Worm (Caenorhabditis elegans): ENCODE measurements around the gene nas-22.

Gene nas-22

ce11 chrV:11506347-11506746 lies 31.8 kb downstream of the nas-22 start:
- TF ChIP-seq ceh-13 (GFP tag; optimal IDR thresholded peaks at IDR 0.05) (no peak), tbx-11 (GFP tag; IDR thresholded peaks at IDR 0.05) (no peak), tbx-37 (GFP tag; conservative IDR thresholded peaks at IDR 0.05) (no peak), hmg-4 (GFP tag; optimal IDR thresholded peaks at IDR 0.05) (no peak), tra-4 (tag; optimal IDR thresholded peaks at IDR 0.05) (no peak), hmbx-1 (tag; optimal IDR thresholded peaks at IDR 0.05) (no peak), B0310.2 (tag; optimal IDR thresholded peaks at IDR 0.05) (no peak), scrt-1 (GFP tag; IDR thresholded peaks at IDR 0.05) (no peak), aly-1 (tag; optimal IDR thresholded peaks at IDR 0.05) (no peak), ets-7 (tag; optimal IDR thresholded peaks at IDR 0.05) (no peak), ceh-36 (tag; optimal IDR thresholded peaks at IDR 0.05) (no peak), ama-1 (optimal IDR thresholded peaks at IDR 0.05) (no peak), F13C5.2 (tag; optimal IDR thresholded peaks at IDR 0.05) (no peak), flt-1 (GFP tag; IDR thresholded peaks at IDR 0.05) (no peak)

ce11 chrV:11508773-11509172 lies 34.3 kb downstream of the nas-22 start, which contains the start of gene ttll-5:
Gene ttll-5 (plus strand): TSS chrV:11509060.
- TF ChIP-seq hmbx-1 (tag; optimal IDR thresholded peaks at IDR 0.05) = no peak
- no peak for TF ChIP-seq ceh-13 (GFP tag; optimal IDR thresholded peaks at IDR 0.05)
- TF ChIP-seq ceh-36 (tag; optimal IDR thresholded peaks at IDR 0.05) = no peak
- TF ChIP-seq pes-1 (GFP tag; IDR thresholded peaks at IDR 0.05) = no peak
- TF ChIP-seq tbx-11 (GFP tag; IDR thresholded peaks at IDR 0.05) = no peak

- TF ChIP-seq ama-1 (optimal IDR thresholded peaks at IDR 0.05) = no peak
- TF ChIP-seq F13C5.2 (tag; optimal IDR thresholded peaks at IDR 0.05) = no peak
These were observed 38.9 kb downstream of the nas-22 start, which contains the start of gene C55A6.3 for ce11 chrV:11513432-11513831. Gene C55A6.3 (minus strand): TSS chrV:11513532.

- TF ChIP-seq pes-1 (GFP tag; IDR thresholded peaks at IDR 0.05) (no peak), aly-1 (tag; optimal IDR thresholded peaks at IDR 0.05) (no peak), hmg-4 (GFP tag; optimal IDR thresholded peaks at IDR 0.05) (no peak), scrt-1 (GFP tag; IDR thresholded peaks at IDR 0.05) (no peak), ceh-36 (tag; optimal IDR thresholded peaks at IDR 0.05) (no peak), ceh-13 (GFP tag; optimal IDR thresholded peaks at IDR 0.05) (no peak), tbx-11 (GFP tag; IDR thresholded peaks at IDR 0.05) (no peak), hnd-1 (tag; optimal IDR thresholded peaks at IDR 0.05) (no peak), tbx-37 (GFP tag; conservative IDR thresholded peaks at IDR 0.05) (no peak), ets-7 (tag; optimal IDR thresholded peaks at IDR 0.05) (no peak), tra-4 (tag; optimal IDR thresholded peaks at IDR 0.05) (no peak), sea-1 (GFP tag; conservative IDR thresholded peaks at IDR 0.05) (no peak), flt-1 (GFP tag; IDR thresholded peaks at IDR 0.05) (no peak), hmbx-1 (tag; optimal IDR thresholded peaks at IDR 0.05) (no peak), F13C5.2 (tag; optimal IDR thresholded peaks at IDR 0.05) (no peak), ama-1 (optimal IDR thresholded peaks at IDR 0.05) (no peak), B0310.2 (tag; optimal IDR thresholded peaks at IDR 0.05) (no peak)
These were observed 40.2 kb downstream of the nas-22 start, which contains the start of gene C55A6.6 for ce11 chrV:11514677-11515076. Gene C55A6.6 (minus strand): TSS chrV:11514737.

ce11 chrV:11515145-11515544 lies 40.6 kb downstream of the nas-22 start:
- TF ChIP-seq ceh-36 (tag; optimal IDR thresholded peaks at IDR 0.05) (no peak), ama-1 (optimal IDR thresholded peaks at IDR 0.05) (no peak), ets-7 (tag; optimal IDR thresholded peaks at IDR 0.05) (no peak), B0310.2 (tag; optimal IDR thresholded peaks at IDR 0.05) (no peak), pes-1 (GFP tag; IDR thresholded peaks at IDR 0.05) (no peak), ceh-13 (GFP tag; optimal IDR thresholded peaks at IDR 0.05) (no peak), sea-1 (GFP tag; conservative IDR thresholded peaks at IDR 0.05) (no peak), tra-4 (tag; optimal IDR thresholded peaks at IDR 0.05) (no peak), hmg-4 (GFP tag; optimal IDR thresholded peaks at IDR 0.05) (no peak), aly-1 (tag; optimal IDR thresholded peaks at IDR 0.05) (no peak), flt-1 (GFP tag; IDR thresholded peaks at IDR 0.05) (no peak), tbx-11 (GFP tag; IDR thresholded peaks at IDR 0.05) (no peak), scrt-1 (GFP tag; IDR thresholded peaks at IDR 0.05) (no peak), hmbx-1 (tag; optimal IDR thresholded peaks at IDR 0.05) (no peak)

- TF ChIP-seq ets-7 (tag; optimal IDR thresholded peaks at IDR 0.05) (no peak), pes-1 (GFP tag; IDR thresholded peaks at IDR 0.05) (no peak), ama-1 (optimal IDR thresholded peaks at IDR 0.05) (no peak), hnd-1 (tag; optimal IDR thresholded peaks at IDR 0.05) (no peak), hmg-4 (GFP tag; optimal IDR thresholded peaks at IDR 0.05) (no peak), hmbx-1 (tag; optimal IDR thresholded peaks at IDR 0.05) (no peak), ceh-13 (GFP tag; optimal IDR thresholded peaks at IDR 0.05) (no peak), scrt-1 (GFP tag; IDR thresholded peaks at IDR 0.05) (no peak), flt-1 (GFP tag; IDR thresholded peaks at IDR 0.05) (no peak), tbx-37 (GFP tag; conservative IDR thresholded peaks at IDR 0.05) (no peak), sea-1 (GFP tag; conservative IDR thresholded peaks at IDR 0.05) (no peak), ceh-36 (tag; optimal IDR thresholded peaks at IDR 0.05) (no peak), B0310.2 (tag; optimal IDR thresholded peaks at IDR 0.05) (no peak), aly-1 (tag; optimal IDR thresholded peaks at IDR 0.05) (no peak), tbx-11 (GFP tag; IDR thresholded peaks at IDR 0.05) (no peak), F13C5.2 (tag; optimal IDR thresholded peaks at IDR 0.05) (no peak)
These were observed 41.7 kb downstream of the nas-22 start, which contains the start of gene sdz-8 for ce11 chrV:11516141-11516591. Gene sdz-8 (minus strand): TSS chrV:11516191.

- TF ChIP-seq ceh-36 (tag; optimal IDR thresholded peaks at IDR 0.05) = no peak
- TF ChIP-seq scrt-1 (GFP tag; IDR thresholded peaks at IDR 0.05) = no peak
- no peak for TF ChIP-seq hnd-1 (tag; optimal IDR thresholded peaks at IDR 0.05)
- TF ChIP-seq hmbx-1 (tag; optimal IDR thresholded peaks at IDR 0.05) = no peak
- no peak for TF ChIP-seq tbx-37 (GFP tag; conservative IDR thresholded peaks at IDR 0.05)
These were observed 43.3 kb downstream of the nas-22 start, which contains the start of gene C55A6.4 for ce11 chrV:11517789-11518188. Gene C55A6.4 (minus strand): TSS chrV:11517889.

- TF ChIP-seq ceh-36 (tag; optimal IDR thresholded peaks at IDR 0.05) = no peak
- TF ChIP-seq hmg-4 (GFP tag; optimal IDR thresholded peaks at IDR 0.05) = no peak
- no peak for TF ChIP-seq flt-1 (GFP tag; IDR thresholded peaks at IDR 0.05)
These were observed 45.7 kb downstream of the nas-22 start, which contains the start of the genes C55A6.11 and C55A6.7 for ce11 chrV:11520215-11520614. Gene C55A6.11 (plus strand): TSS chrV:11520515. Gene C55A6.7 (minus strand): TSS chrV:11520530.

All from whole organism, early embryonic.